Worm (Caenorhabditis elegans) whole organism, mixed stage, embryonic: ENCODE data around the gene VF13D12L.3.

Experiments used
- M03D4.4 ChIP-seq: sonication (generic microtip); optimal IDR thresholded peaks from 2 replicates; lab custom pipeline; 2017; ENCODE audit warnings: mild to moderate bottlenecking, missing genetic modification characterization, missing compliant biosample characterization
- bed-3 ChIP-seq: fragments of 200-800 bp; sonication (Bioruptor generic); optimal IDR thresholded peaks from 3 replicates; lab custom pipeline; 2018; ENCODE audit warnings: mild to moderate bottlenecking, missing genetic modification characterization, moderate library complexity, missing compliant biosample characterization
- blmp-1 ChIP-seq: fragments of 150-350 bp; optimal IDR thresholded peaks from 2 replicates; lab custom pipeline; 2014; ENCODE audit warnings: missing biosample characterization, missing genetic modification characterization
- ceh-39 ChIP-seq: fragments of 150-350 bp; optimal IDR thresholded peaks from 2 replicates; lab custom pipeline; 2014; ENCODE audit warnings: missing biosample characterization, missing genetic modification characterization
- ceh-43 ChIP-seq: fragments of 200-800 bp; sonication (Bioruptor generic); optimal IDR thresholded peaks from 2 replicates; lab custom pipeline; 2018; ENCODE audit warnings: mild to moderate bottlenecking, missing genetic modification characterization, moderate library complexity, missing compliant biosample characterization
- ceh-83 ChIP-seq: fragments of 200-800 bp; sonication (Bioruptor generic); optimal IDR thresholded peaks from 2 replicates; lab custom pipeline; 2018; ENCODE audit warnings: mild to moderate bottlenecking, missing genetic modification characterization, missing compliant biosample characterization
- ces-1 ChIP-seq: fragments of 150-350 bp; optimal IDR thresholded peaks from 2 replicates; lab custom pipeline; 2014; ENCODE audit warnings: missing biosample characterization, missing genetic modification reagents, missing genetic modification characterization
- cnd-1 ChIP-seq: fragments of 200-800 bp; sonication (Bioruptor generic); optimal IDR thresholded peaks from 2 replicates; lab custom pipeline; 2018; ENCODE audit warnings: mild to moderate bottlenecking, missing genetic modification characterization, missing compliant biosample characterization
- drap-1 ChIP-seq: fragments of 200-800 bp; sonication (Bioruptor generic); optimal IDR thresholded peaks from 3 replicates; lab custom pipeline; 2018; ENCODE audit warnings: mild to moderate bottlenecking, missing genetic modification characterization, missing compliant biosample characterization
- elt-1 ChIP-seq: sonication (generic microtip); optimal IDR thresholded peaks from 2 replicates; lab custom pipeline; 2017; ENCODE audit warnings: missing genetic modification characterization, mild to moderate bottlenecking, missing compliant biosample characterization, antibody characterized with exemption, moderate library complexity, borderline replicate concordance; ENCODE audit not compliant: insufficient read depth
- elt-3 ChIP-seq: fragments of 150-350 bp; optimal IDR thresholded peaks from 2 replicates; lab custom pipeline; 2014; ENCODE audit warnings: missing biosample characterization, missing genetic modification characterization
- flh-1 ChIP-seq: fragments of 200-800 bp; sonication (Bioruptor generic); optimal IDR thresholded peaks from 2 replicates; lab custom pipeline; 2018; ENCODE audit warnings: mild to moderate bottlenecking, missing genetic modification characterization, moderate library complexity, missing compliant biosample characterization
- ham-2 ChIP-seq: fragments of 200-800 bp; sonication (Bioruptor generic); optimal IDR thresholded peaks from 2 replicates; lab custom pipeline; 2018; ENCODE audit warnings: mild to moderate bottlenecking, missing genetic modification characterization, missing compliant biosample characterization
- hlh-1 ChIP-seq: fragments of 150-350 bp; optimal IDR thresholded peaks from 2 replicates; lab custom pipeline; 2014; ENCODE audit warnings: missing biosample characterization, missing genetic modification reagents, missing genetic modification characterization
- lin-13 ChIP-seq: fragments of 150-350 bp; optimal IDR thresholded peaks from 2 replicates; lab custom pipeline; 2014; ENCODE audit warnings: missing biosample characterization, missing genetic modification characterization
- lin-32 ChIP-seq: fragments of 200-800 bp; sonication (Bioruptor generic); optimal IDR thresholded peaks from 2 replicates; lab custom pipeline; 2018; ENCODE audit warnings: mild to moderate bottlenecking, missing genetic modification characterization, missing compliant biosample characterization
- lsy-2 ChIP-seq: fragments of 150-350 bp; optimal IDR thresholded peaks from 2 replicates; lab custom pipeline; 2014; ENCODE audit warnings: missing biosample characterization, missing genetic modification characterization
- mab-5 ChIP-seq: fragments of 150-350 bp; optimal IDR thresholded peaks from 2 replicates; lab custom pipeline; 2014; ENCODE audit warnings: missing biosample characterization, missing genetic modification characterization
- mep-1 ChIP-seq: fragments of 150-350 bp; optimal IDR thresholded peaks from 2 replicates; lab custom pipeline; 2017; ENCODE audit warnings: missing biosample characterization, missing genetic modification reagents, missing genetic modification characterization, inconsistent platforms
- mls-2 ChIP-seq: sonication (generic microtip); optimal IDR thresholded peaks from 2 replicates; lab custom pipeline; 2016; ENCODE audit warnings: mild to moderate bottlenecking, missing genetic modification characterization, moderate library complexity, missing compliant biosample characterization
- nhr-12 ChIP-seq: fragments of 150-350 bp; optimal IDR thresholded peaks from 2 replicates; lab custom pipeline; 2014; ENCODE audit warnings: missing biosample characterization, missing genetic modification characterization
- nhr-2 ChIP-seq: fragments of 150-350 bp; optimal IDR thresholded peaks from 2 replicates; lab custom pipeline; 2014; ENCODE audit warnings: missing biosample characterization, missing genetic modification characterization
- nhr-237 ChIP-seq: fragments of 150-350 bp; optimal IDR thresholded peaks from 2 replicates; lab custom pipeline; 2014; ENCODE audit warnings: missing biosample characterization, missing genetic modification characterization
- nhr-28 ChIP-seq: fragments of 150-350 bp; optimal IDR thresholded peaks from 2 replicates; lab custom pipeline; 2014; ENCODE audit warnings: missing biosample characterization, missing genetic modification characterization
- nhr-76 ChIP-seq: sonication (generic microtip); optimal IDR thresholded peaks from 2 replicates; lab custom pipeline; 2017; ENCODE audit warnings: missing biosample characterization, missing genetic modification characterization
- pha-4 ChIP-seq: fragments of 150-350 bp; optimal IDR thresholded peaks from 2 replicates; lab custom pipeline; 2018; ENCODE audit warnings: missing biosample characterization, missing genetic modification reagents, missing genetic modification characterization
- sem-2 ChIP-seq: fragments of 200-800 bp; sonication (Bioruptor generic); optimal IDR thresholded peaks from 2 replicates; lab custom pipeline; 2018; ENCODE audit warnings: mild to moderate bottlenecking, missing genetic modification characterization, missing compliant biosample characterization
- snpc-4 ChIP-seq: fragments of 150-350 bp; optimal IDR thresholded peaks from 2 replicates; lab custom pipeline; 2014; ENCODE audit warnings: missing biosample characterization, missing genetic modification characterization
- sptf-1 ChIP-seq: sonication (generic microtip); optimal IDR thresholded peaks from 2 replicates; lab custom pipeline; 2017; ENCODE audit warnings: mild to moderate bottlenecking, missing genetic modification characterization, moderate library complexity, missing compliant biosample characterization
- tbx-8 ChIP-seq: fragments of 200-800 bp; sonication (Bioruptor generic); optimal IDR thresholded peaks from 2 replicates; lab custom pipeline; 2018; ENCODE audit warnings: mild to moderate bottlenecking, missing genetic modification characterization, moderate library complexity, missing compliant biosample characterization
- unc-120 ChIP-seq: sonication (generic microtip); optimal IDR thresholded peaks from 2 replicates; lab custom pipeline; 2017; ENCODE audit warnings: missing genetic modification characterization, missing compliant biosample characterization; ENCODE audit not compliant: poor library complexity, severe bottlenecking
- unc-39 ChIP-seq: fragments of 150-350 bp; optimal IDR thresholded peaks from 2 replicates; lab custom pipeline; 2014; ENCODE audit warnings: missing biosample characterization, missing genetic modification characterization
- unc-62 ChIP-seq: fragments of 150-350 bp; optimal IDR thresholded peaks from 2 replicates; lab custom pipeline; 2014; ENCODE audit warnings: missing biosample characterization, missing genetic modification reagents, missing genetic modification characterization
- zip-8 ChIP-seq: fragments of 150-350 bp; optimal IDR thresholded peaks from 2 replicates; lab custom pipeline; 2014; ENCODE audit warnings: missing biosample characterization, missing genetic modification characterization
- ztf-11 ChIP-seq: fragments of 150-350 bp; optimal IDR thresholded peaks from 2 replicates; lab custom pipeline; 2014; ENCODE audit warnings: missing biosample characterization, missing genetic modification characterization

The VF13D12L.3 gene

ce11 chrII:11689941-11690340, 15.9 kb upstream of the VF13D12L.3 start:
- TF ChIP-seq unc-39 (tag; lab: Kevin White, UChicago) (no peak), nhr-237 (tag; lab: Kevin White, UChicago) (no peak), hlh-1 (tag; lab: Kevin White, UChicago) (no peak), lin-13 (tag; lab: Kevin White, UChicago) (no peak), nhr-28 (tag; lab: Kevin White, UChicago) (no peak), ztf-11 (tag; lab: Kevin White, UChicago) (no peak), sptf-1 (tag; lab: Kevin White, UChicago) (no peak), nhr-76 (tag; lab: Kevin White, UChicago) (no peak), M03D4.4 (tag; lab: Kevin White, UChicago) (no peak), mab-5 (tag; lab: Kevin White, UChicago) (no peak), cnd-1 (no peak), elt-1 (tag; lab: Kevin White, UChicago) (no peak), mls-2 (no peak), ces-1 (GFP tag; lab: Kevin White, UChicago) (no peak), ham-2 (GFP tag; lab: Kevin White, UChicago) (no peak), sem-2 (GFP tag; lab: Kevin White, UChicago) (no peak), zip-8 (tag; lab: Kevin White, UChicago) (no peak), elt-3 (tag; lab: Kevin White, UChicago) (no peak)

- TF ChIP-seq cnd-1 (no peak), lsy-2 (no peak), ceh-43 (GFP tag; lab: Kevin White, UChicago) (no peak), ztf-11 (tag; lab: Kevin White, UChicago) (no peak), ham-2 (GFP tag; lab: Kevin White, UChicago) (no peak), nhr-76 (tag; lab: Kevin White, UChicago) (no peak), ces-1 (GFP tag; lab: Kevin White, UChicago) (no peak), mls-2 (no peak), sptf-1 (tag; lab: Kevin White, UChicago) (no peak)
- TF ChIP-seq, all 35 proteins: peak for 0
These were observed 14.9 kb upstream of the VF13D12L.3 start for ce11 chrII:11690868-11691267.

ce11 chrII:11694432-11694831, 11.4 kb upstream of the VF13D12L.3 start:
- TF ChIP-seq flh-1 (GFP tag; lab: Kevin White, UChicago) (no peak), drap-1 (GFP tag; lab: Kevin White, UChicago) (no peak), unc-62 (GFP tag; lab: Kevin White, UChicago) (no peak), ceh-39 (no peak), mep-1 (peak; percentile 75), elt-1 (tag; lab: Kevin White, UChicago) (no peak), unc-39 (tag; lab: Kevin White, UChicago) (no peak), nhr-76 (tag; lab: Kevin White, UChicago) (no peak), mls-2 (no peak), hlh-1 (tag; lab: Kevin White, UChicago) (no peak), tbx-8 (GFP tag; lab: Kevin White, UChicago) (no peak), nhr-12 (tag; lab: Kevin White, UChicago) (no peak), ztf-11 (tag; lab: Kevin White, UChicago) (no peak), elt-3 (tag; lab: Kevin White, UChicago) (no peak), cnd-1 (no peak), M03D4.4 (tag; lab: Kevin White, UChicago) (peak; percentile 15), lin-32 (GFP tag; lab: Kevin White, UChicago) (no peak), ces-1 (GFP tag; lab: Kevin White, UChicago) (no peak), bed-3 (GFP tag; lab: Kevin White, UChicago) (no peak), snpc-4 (no peak), lsy-2 (peak; percentile 18), nhr-28 (tag; lab: Kevin White, UChicago) (no peak), unc-120 (peak; percentile 1), sptf-1 (tag; lab: Kevin White, UChicago) (peak; percentile 63), zip-8 (tag; lab: Kevin White, UChicago) (no peak), ham-2 (GFP tag; lab: Kevin White, UChicago) (peak; percentile 17), nhr-2 (tag; lab: Kevin White, UChicago) (no peak), pha-4 (tag; lab: Kevin White, UChicago) (peak; percentile 9), lin-13 (tag; lab: Kevin White, UChicago) (peak; percentile 50), ceh-83 (GFP tag; lab: Kevin White, UChicago) (no peak), mab-5 (tag; lab: Kevin White, UChicago) (no peak), ceh-43 (GFP tag; lab: Kevin White, UChicago) (no peak), sem-2 (GFP tag; lab: Kevin White, UChicago) (no peak), blmp-1 (tag; lab: Kevin White, UChicago) (no peak), nhr-237 (tag; lab: Kevin White, UChicago) (no peak)
